Fruit fly (Drosophila melanogaster): ENCODE measurements around the gene CG12985.

The CG12985 gene

dm6 chrX:17844623-17845022 lies 38.9 kb upstream of the CG12985 start, which contains the start of the genes CG8142 and Ucp4A (continued):
- TF ChIP-seq CG4820 (GFP tag; optimal IDR thresholded peaks at IDR 0.05): peak; percentile 91
- TF ChIP-seq Meics (GFP tag; optimal IDR thresholded peaks at IDR 0.05): peak; percentile 92
- peak; percentile 82 for TF ChIP-seq HHEX (GFP tag; optimal IDR thresholded peaks at IDR 0.05)
- TF ChIP-seq exex (tag; optimal IDR thresholded peaks at IDR 0.05): peak; percentile 64
- peak; percentile 89 for TF ChIP-seq CG12659 (GFP tag; optimal IDR thresholded peaks at IDR 0.05)
- TF ChIP-seq Jarid2 (GFP tag; optimal IDR thresholded peaks at IDR 0.05): no peak
- TF ChIP-seq lab (GFP tag; optimal IDR thresholded peaks at IDR 0.05): peak; percentile 94
- TF ChIP-seq CG3281 (GFP tag; optimal IDR thresholded peaks at IDR 0.05): peak; percentile 90
- TF ChIP-seq CG10543 (GFP tag; optimal IDR thresholded peaks at IDR 0.05): peak; percentile 83
- TF ChIP-seq peb (GFP tag; IDR thresholded peaks at IDR 0.05): peak; percentile 96
- peak; percentile 71 for TF ChIP-seq Dp (GFP tag; optimal IDR thresholded peaks at IDR 0.05)
- peak; percentile 66 for TF ChIP-seq CG8281 (tag; optimal IDR thresholded peaks at IDR 0.05)
- TF ChIP-seq dan (GFP tag; IDR thresholded peaks at IDR 0.05): peak; percentile 80
- peak; percentile 93 for TF ChIP-seq nmo (GFP tag; optimal IDR thresholded peaks at IDR 0.05)
- peak; percentile 85 for TF ChIP-seq CG11560 (tag; IDR thresholded peaks at IDR 0.05)
- TF ChIP-seq nerfin-1 (tag; optimal IDR thresholded peaks at IDR 0.05): peak; percentile 88
- peak; percentile 91 for TF ChIP-seq CG11504 (tag; optimal IDR thresholded peaks at IDR 0.05)
- TF ChIP-seq CHES-1-like (GFP tag; optimal IDR thresholded peaks at IDR 0.05): no peak
- peak; percentile 88 for TF ChIP-seq Gsc (GFP tag; IDR thresholded peaks at IDR 0.05)
- peak; percentile 96 for TF ChIP-seq CG9932 (GFP tag; IDR thresholded peaks at IDR 0.05)
- TF ChIP-seq zen (tag; optimal IDR thresholded peaks at IDR 0.05): peak; percentile 91
- peak; percentile 98 for TF ChIP-seq CG6689 (GFP tag; IDR thresholded peaks at IDR 0.05)
- peak; percentile 76 for TF ChIP-seq CG6854 (GFP tag; optimal IDR thresholded peaks at IDR 0.05)
- peak; percentile 84 for TF ChIP-seq tap (tag; optimal IDR thresholded peaks at IDR 0.05)
- TF ChIP-seq NK7.1 (GFP tag; optimal IDR thresholded peaks at IDR 0.05): no peak
- TF ChIP-seq Taf1 (GFP tag; IDR thresholded peaks at IDR 0.05): peak; percentile 87
- no peak for TF ChIP-seq NC2α (GFP tag; optimal IDR thresholded peaks at IDR 0.05)
- TF ChIP-seq PHDP (tag; optimal IDR thresholded peaks at IDR 0.05): peak; percentile 90
- TF ChIP-seq Max (GFP tag; optimal IDR thresholded peaks at IDR 0.05): peak; percentile 89
- no peak for TF ChIP-seq nau (GFP tag; optimal IDR thresholded peaks at IDR 0.05)
- peak; percentile 50 for TF ChIP-seq TFAM (GFP tag; optimal IDR thresholded peaks at IDR 0.05)
- TF ChIP-seq salm (tag; optimal IDR thresholded peaks at IDR 0.05): peak; percentile 61
- TF ChIP-seq Nf-YB (GFP tag; optimal IDR thresholded peaks at IDR 0.05): peak; percentile 63
- TF ChIP-seq CG14667 (GFP tag; IDR thresholded peaks at IDR 0.05): peak; percentile 96
- peak; percentile 51 for TF ChIP-seq schlank (tag; optimal IDR thresholded peaks at IDR 0.05)
- TF ChIP-seq CG17829 (tag; optimal IDR thresholded peaks at IDR 0.05): peak; percentile 94
- peak; percentile 75 for TF ChIP-seq tup (GFP tag; optimal IDR thresholded peaks at IDR 0.05)
- TF ChIP-seq CG7357 (GFP tag; IDR thresholded peaks at IDR 0.05): peak; percentile 89
- peak; percentile 17; the same call in 1 of the 2 replicates for TF ChIP-seq amos (GFP tag; IDR thresholded peaks at IDR 0.05; ENCODE audit: partially characterized antibody)
- peak; percentile 75 for TF ChIP-seq CG34376 (GFP tag; optimal IDR thresholded peaks at IDR 0.05)
- peak; percentile 85 for TF ChIP-seq CG15514 (GFP tag; optimal IDR thresholded peaks at IDR 0.05)
- TF ChIP-seq Pdp1 (GFP tag; optimal IDR thresholded peaks at IDR 0.05): peak; percentile 49 to 65
- TF ChIP-seq eyg (GFP tag; optimal IDR thresholded peaks at IDR 0.05): no peak
- TF ChIP-seq CG12071 (GFP tag; optimal IDR thresholded peaks at IDR 0.05): peak; percentile 23
- TF ChIP-seq CG7372 (GFP tag; IDR thresholded peaks at IDR 0.05): peak; percentile 96
- peak; percentile 74 for TF ChIP-seq Adf1 (GFP tag; IDR thresholded peaks at IDR 0.05)
- TF ChIP-seq sima (GFP tag; optimal IDR thresholded peaks at IDR 0.05): no peak
- no peak for TF ChIP-seq Hey (tag; optimal IDR thresholded peaks at IDR 0.05)
- TF ChIP-seq CG7928 (GFP tag; optimal IDR thresholded peaks at IDR 0.05): peak; percentile 60
- TF ChIP-seq unc-4 (GFP tag; IDR thresholded peaks at IDR 0.05; ENCODE audit: partially characterized antibody): no peak

Data from whole organism, embryonic.